Worm (Caenorhabditis elegans) whole organism, late embryonic: ENCODE data around the gene R04D3.2.

ENCODE experiments used
- C38D4.7 ChIP-seq: fragments of 200-800 bp; sonication (Bioruptor generic); optimal IDR thresholded peaks from 2 replicates; lab custom pipeline; 2018; ENCODE audit warnings: mild to moderate bottlenecking, missing genetic modification characterization, moderate library complexity, missing compliant biosample characterization
- F13H6.1 ChIP-seq: sonication (generic microtip); optimal IDR thresholded peaks from 2 replicates; lab custom pipeline; 2016; ENCODE audit warnings: missing genetic modification characterization, missing compliant biosample characterization
- K09A11.1 ChIP-seq: sonication (generic microtip); optimal IDR thresholded peaks from 2 replicates; lab custom pipeline; 2017; ENCODE audit warnings: antibody characterized with exemption, mild to moderate bottlenecking, missing genetic modification characterization, missing compliant biosample characterization; ENCODE audit not compliant: insufficient read depth
- T23F11.4 ChIP-seq: fragments of 200-800 bp; sonication (Bioruptor generic); optimal IDR thresholded peaks from 2 replicates; lab custom pipeline; 2018; ENCODE audit warnings: mild to moderate bottlenecking, missing genetic modification characterization, missing compliant biosample characterization
- Y22D7AL.16 ChIP-seq: sonication (generic microtip); optimal IDR thresholded peaks from 2 replicates; lab custom pipeline; 2016; ENCODE audit warnings: missing genetic modification characterization, missing compliant biosample characterization
- ahr-1 ChIP-seq: sonication (generic microtip); optimal IDR thresholded peaks from 2 replicates; lab custom pipeline; 2016; ENCODE audit warnings: missing genetic modification characterization, missing compliant biosample characterization
- ama-1 ChIP-seq: fragments of 150-350 bp; optimal IDR thresholded peaks from 2 replicates; lab custom pipeline; 2014
- ceh-18 ChIP-seq: sonication (generic microtip); optimal IDR thresholded peaks from 2 replicates; lab custom pipeline; 2016; ENCODE audit warnings: missing genetic modification characterization, missing compliant biosample characterization
- ceh-19 ChIP-seq: fragments of 200-800 bp; sonication (Bioruptor generic); optimal IDR thresholded peaks from 2 replicates; lab custom pipeline; 2018; ENCODE audit warnings: mild to moderate bottlenecking, missing genetic modification characterization, missing compliant biosample characterization
- ceh-2 ChIP-seq: sonication (generic microtip); optimal IDR thresholded peaks from 2 replicates; lab custom pipeline; 2016; ENCODE audit warnings: missing genotype, missing genetic modification characterization, missing compliant biosample characterization
- ceh-30 ChIP-seq: fragments of 150-350 bp; optimal IDR thresholded peaks from 2 replicates; lab custom pipeline; 2014; ENCODE audit warnings: missing biosample characterization, missing genetic modification characterization
- ceh-31 ChIP-seq: sonication (generic microtip); optimal IDR thresholded peaks from 2 replicates; lab custom pipeline; 2016; ENCODE audit warnings: missing genetic modification characterization, missing compliant biosample characterization
- ceh-45 ChIP-seq: fragments of 200-800 bp; sonication (Bioruptor generic); IDR thresholded peaks from 2 replicates; pipeline ENCODE4 v1.3.6; 2022; ENCODE audit warnings: missing genetic modification reagents, missing genetic modification characterization, missing compliant biosample characterization
- ceh-48 ChIP-seq: sonication (generic microtip); optimal IDR thresholded peaks from 2 replicates; lab custom pipeline; 2016; ENCODE audit warnings: missing genetic modification characterization, inconsistent platforms, missing compliant biosample characterization
- ceh-6 ChIP-seq: fragments of 200-800 bp; sonication (Bioruptor generic); optimal IDR thresholded peaks from 2 replicates; lab custom pipeline; 2018; ENCODE audit warnings: mild to moderate bottlenecking, missing genetic modification characterization, missing compliant biosample characterization
- ceh-9 ChIP-seq: sonication (generic microtip); optimal IDR thresholded peaks from 2 replicates; lab custom pipeline; 2016; ENCODE audit warnings: mild to moderate bottlenecking, missing genetic modification characterization, inconsistent platforms, missing compliant biosample characterization
- che-1 ChIP-seq: sonication (generic microtip); optimal IDR thresholded peaks from 2 replicates; lab custom pipeline; 2016; ENCODE audit warnings: mild to moderate bottlenecking, missing genetic modification characterization, missing compliant biosample characterization
- elt-4 ChIP-seq: sonication (generic microtip); optimal IDR thresholded peaks from 2 replicates; lab custom pipeline; 2016; ENCODE audit warnings: missing genetic modification characterization, missing compliant biosample characterization
- ets-4 ChIP-seq: sonication (generic microtip); optimal IDR thresholded peaks from 2 replicates; lab custom pipeline; 2016; ENCODE audit warnings: missing genetic modification characterization, missing compliant biosample characterization
- fax-1 ChIP-seq: sonication (generic microtip); optimal IDR thresholded peaks from 2 replicates; lab custom pipeline; 2016; ENCODE audit warnings: missing genotype, missing genetic modification characterization, missing compliant biosample characterization
- fkh-10 ChIP-seq: fragments of 150-350 bp; optimal IDR thresholded peaks from 2 replicates; lab custom pipeline; 2014; ENCODE audit warnings: missing biosample characterization, missing genetic modification reagents, missing genetic modification characterization
- gmeb-2 ChIP-seq: sonication (generic microtip); optimal IDR thresholded peaks from 2 replicates; lab custom pipeline; 2016; ENCODE audit warnings: missing genetic modification characterization, inconsistent platforms, missing compliant biosample characterization
- hlh-15 ChIP-seq: sonication (generic microtip); optimal IDR thresholded peaks from 2 replicates; lab custom pipeline; 2016; ENCODE audit warnings: missing genetic modification characterization, missing compliant biosample characterization
- hlh-6 ChIP-seq: sonication (generic microtip); optimal IDR thresholded peaks from 2 replicates; lab custom pipeline; 2016; ENCODE audit warnings: missing genotype, missing genetic modification characterization, missing compliant biosample characterization
- hlh-8 ChIP-seq: sonication (generic microtip); optimal IDR thresholded peaks from 2 replicates; lab custom pipeline; 2016; ENCODE audit warnings: missing genotype, missing genetic modification characterization, missing compliant biosample characterization
- mec-3 ChIP-seq: sonication (generic microtip); optimal IDR thresholded peaks from 2 replicates; lab custom pipeline; 2016; ENCODE audit warnings: borderline replicate concordance, missing genetic modification characterization, missing compliant biosample characterization
- nfya-1 ChIP-seq: sonication (generic microtip); optimal IDR thresholded peaks from 2 replicates; lab custom pipeline; 2017; ENCODE audit warnings: missing genetic modification characterization, mild to moderate bottlenecking, missing compliant biosample characterization, antibody characterized with exemption, moderate library complexity
- nhr-232 ChIP-seq: sonication (generic microtip); optimal IDR thresholded peaks from 2 replicates; lab custom pipeline; 2016; ENCODE audit warnings: missing genetic modification characterization, missing compliant biosample characterization
- npax-4 ChIP-seq: sonication (generic microtip); optimal IDR thresholded peaks from 2 replicates; lab custom pipeline; 2016; ENCODE audit warnings: missing genetic modification characterization, missing compliant biosample characterization
- pat-9 ChIP-seq: fragments of 200-800 bp; sonication (Bioruptor generic); optimal IDR thresholded peaks from 2 replicates; lab custom pipeline; 2018; ENCODE audit warnings: mild to moderate bottlenecking, missing genetic modification characterization, moderate library complexity, missing compliant biosample characterization
- pha-2 ChIP-seq: sonication (generic microtip); optimal IDR thresholded peaks from 2 replicates; lab custom pipeline; 2017; ENCODE audit warnings: mild to moderate bottlenecking, missing genetic modification characterization, missing compliant biosample characterization
- pha-4 ChIP-seq: fragments of 150-350 bp; optimal IDR thresholded peaks from 2 replicates; lab custom pipeline; 2018; ENCODE audit warnings: missing biosample characterization, missing genetic modification reagents, missing genetic modification characterization
- pqm-1 ChIP-seq: sonication (generic microtip); optimal IDR thresholded peaks from 2 replicates; lab custom pipeline; 2016; ENCODE audit warnings: missing genetic modification characterization, missing compliant biosample characterization
- rnt-1 ChIP-seq: sonication (generic microtip); optimal IDR thresholded peaks from 2 replicates; lab custom pipeline; 2016; ENCODE audit warnings: missing genetic modification characterization, missing compliant biosample characterization
- sdc-2 ChIP-seq: sonication (generic microtip); optimal IDR thresholded peaks from 2 replicates; lab custom pipeline; 2016; ENCODE audit warnings: missing genotype, missing genetic modification characterization, missing compliant biosample characterization
- sox-2 ChIP-seq: fragments of 200-800 bp; sonication (Bioruptor generic); IDR thresholded peaks from 2 replicates; pipeline ENCODE4 v1.3.6; 2022; ENCODE audit warnings: missing genetic modification reagents, missing genetic modification characterization, missing compliant biosample characterization
- sox-4 ChIP-seq: sonication (generic microtip); optimal IDR thresholded peaks from 2 replicates; lab custom pipeline; 2017; ENCODE audit warnings: mild to moderate bottlenecking, missing genetic modification characterization, inconsistent platforms, missing compliant biosample characterization
- tbx-2 ChIP-seq: sonication (generic microtip); optimal IDR thresholded peaks from 2 replicates; lab custom pipeline; 2016; ENCODE audit warnings: missing genetic modification characterization, missing compliant biosample characterization
- ttx-3 ChIP-seq: sonication (generic microtip); optimal IDR thresholded peaks from 2 replicates; lab custom pipeline; 2016; ENCODE audit warnings: missing genetic modification reagents, missing genetic modification characterization, missing compliant biosample characterization
- unc-3 ChIP-seq, 2 experiments: fragments of 200-800 bp in 1 of 2; sonication (Bioruptor generic) in 1 of 2; sonication (generic microtip) in 1 of 2; conservative IDR thresholded peaks in 1 of 2; optimal IDR thresholded peaks in 1 of 2; 2 replicates each; pipeline versions ENCODE4 v1.3.6 to Lab custom; 2016 to 2022; ENCODE audit warnings: missing compliant biosample characterization in 2 of 2, missing genetic modification characterization in 2 of 2, missing genetic modification reagents in 1 of 2
- unc-86 ChIP-seq: sonication (generic microtip); optimal IDR thresholded peaks from 2 replicates; lab custom pipeline; 2016; ENCODE audit warnings: missing genetic modification characterization, missing compliant biosample characterization
- zip-5 ChIP-seq: sonication (generic microtip); optimal IDR thresholded peaks from 2 replicates; lab custom pipeline; 2016; ENCODE audit warnings: missing genetic modification characterization, missing compliant biosample characterization
- ztf-16 ChIP-seq: sonication (generic microtip); optimal IDR thresholded peaks from 2 replicates; lab custom pipeline; 2017; ENCODE audit warnings: missing genetic modification characterization, missing compliant biosample characterization

The R04D3.2 gene

DNA sequence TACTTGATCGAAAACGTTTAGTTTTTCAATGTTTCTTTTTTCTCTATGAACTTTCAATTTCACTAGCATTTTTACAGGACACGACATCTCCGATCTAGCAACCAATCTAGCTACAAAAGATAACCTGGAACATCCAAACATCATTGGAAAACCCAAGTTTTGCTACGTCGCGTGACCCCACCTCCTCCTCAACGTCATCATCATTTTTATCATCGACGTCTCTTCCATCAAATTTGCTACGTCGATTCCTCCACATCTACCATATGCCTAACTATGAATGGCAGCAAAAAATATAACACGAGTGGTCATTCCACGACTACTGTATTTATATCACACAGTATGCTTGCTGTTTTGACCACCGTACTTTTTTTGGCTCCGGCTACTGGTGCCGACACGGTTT is 36.5 kb upstream of the R04D3.2 start, which contains the start of gene F46G10.2:
Gene F46G10.2, plus strand, starts transcription at position 78 of the 400 bp plus-strand sequence.
- TF ChIP-seq fax-1 (tag; lab: Kevin White, UChicago) (no peak), zip-5 (no peak), sdc-2 (tag; lab: Kevin White, UChicago) (no peak), ceh-2 (tag; lab: Kevin White, UChicago) (no peak), ceh-31 (no peak), Y22D7AL.16 (tag; lab: Kevin White, UChicago) (no peak), K09A11.1 (tag; lab: Kevin White, UChicago) (no peak), tbx-2 (no peak), fkh-10 (GFP tag; lab: Kevin White, UChicago) (no peak), hlh-6 (tag; lab: Kevin White, UChicago) (no peak), pat-9 (no peak), pha-4 (tag; lab: Kevin White, UChicago) (no peak), T23F11.4 (GFP tag; lab: Kevin White, UChicago) (no peak), hlh-8 (tag; lab: Kevin White, UChicago) (no peak)

DNA sequence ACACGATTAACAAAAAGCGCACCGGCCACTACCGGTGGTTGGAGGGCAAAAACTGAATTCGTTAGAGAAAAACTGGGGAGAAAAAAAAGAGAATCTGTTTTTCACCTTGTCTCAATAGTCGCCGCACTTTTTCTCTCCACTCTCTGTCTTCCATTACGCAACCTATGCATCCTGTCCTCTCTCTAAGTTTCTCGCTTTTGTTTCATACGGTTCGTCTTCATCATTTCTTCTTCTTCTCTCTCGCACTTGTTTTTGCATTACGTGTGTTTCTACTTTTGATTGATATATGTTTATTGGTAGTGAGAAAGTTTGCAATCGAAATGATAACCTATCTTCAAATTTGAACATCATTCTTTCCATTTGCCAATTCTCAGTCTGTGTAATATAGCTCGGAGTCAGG is 34.1 kb upstream of the R04D3.2 start:
- peak; percentile 22 for TF ChIP-seq ceh-18
- TF ChIP-seq pha-4 (tag; lab: Kevin White, UChicago) = no peak
- TF ChIP-seq, all 69 proteins: peak for 1

DNA sequence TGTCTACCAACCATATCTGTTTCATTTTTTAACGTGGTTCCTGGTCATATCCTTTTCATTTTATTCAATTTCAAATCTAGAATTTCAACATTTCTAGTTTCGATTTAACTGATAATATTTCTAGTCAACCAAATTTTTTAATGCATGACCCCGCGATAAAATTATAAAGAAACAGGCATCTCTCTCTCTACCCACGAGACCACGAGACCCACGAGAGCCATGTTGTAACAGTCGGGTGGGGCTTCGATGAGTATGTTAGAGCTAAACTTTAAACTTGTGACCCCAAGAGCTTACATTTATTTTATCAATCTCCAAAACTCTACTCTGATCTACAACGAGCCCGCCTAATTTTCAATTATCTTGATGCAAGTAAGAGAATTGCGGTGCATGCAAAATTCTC is 31.9 kb upstream of the R04D3.2 start:
- no peak for TF ChIP-seq C38D4.7 (GFP tag; lab: Kevin White, UChicago)
- no peak for TF ChIP-seq ceh-45 (GFP tag; lab: Robert Waterston, UW)
- no peak for TF ChIP-seq sox-4
- no peak for TF ChIP-seq pha-4 (tag; lab: Kevin White, UChicago)
- TF ChIP-seq pat-9 = no peak
- no peak for TF ChIP-seq ceh-6 (GFP tag; lab: Kevin White, UChicago)
- no peak for TF ChIP-seq sdc-2 (tag; lab: Kevin White, UChicago)
- TF ChIP-seq, all 69 proteins: peak for 0

DNA sequence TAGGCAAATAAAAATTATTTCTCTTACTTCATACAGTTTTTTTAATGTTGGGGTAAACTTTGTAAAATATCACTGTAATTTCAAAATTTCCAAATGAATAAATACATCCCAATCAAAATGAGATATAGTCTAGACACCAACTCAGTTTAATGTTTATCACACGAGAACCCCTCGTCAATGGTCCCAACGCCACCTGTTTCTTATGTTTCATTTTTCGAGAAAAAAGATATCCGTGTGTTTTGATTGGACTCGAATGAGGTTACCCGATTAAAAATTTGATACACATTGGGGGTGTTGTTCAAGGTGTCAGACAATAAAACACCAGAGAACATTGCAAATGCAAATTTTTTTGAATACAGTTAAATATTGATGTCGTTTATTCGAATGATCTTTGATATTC is 31.1 kb upstream of the R04D3.2 start:
- no peak for TF ChIP-seq gmeb-2 (tag; lab: Kevin White, UChicago)
- no peak for TF ChIP-seq ceh-9 (tag; lab: Kevin White, UChicago)
- TF ChIP-seq pha-2 (tag; lab: Kevin White, UChicago) = no peak
- TF ChIP-seq nhr-232 (tag; lab: Kevin White, UChicago) = no peak
- no peak for TF ChIP-seq pqm-1
- no peak for TF ChIP-seq sox-2 (GFP tag; lab: Robert Waterston, UW)
- no peak for TF ChIP-seq rnt-1 (tag; lab: Kevin White, UChicago)
- no peak for TF ChIP-seq che-1 (tag; lab: Kevin White, UChicago)
- no peak for TF ChIP-seq elt-4 (tag; lab: Kevin White, UChicago)
- TF ChIP-seq unc-86 (tag; lab: Kevin White, UChicago) = no peak
- no peak for TF ChIP-seq mec-3 (tag; lab: Kevin White, UChicago)
- no peak for TF ChIP-seq ttx-3 (tag; lab: Kevin White, UChicago)

DNA sequence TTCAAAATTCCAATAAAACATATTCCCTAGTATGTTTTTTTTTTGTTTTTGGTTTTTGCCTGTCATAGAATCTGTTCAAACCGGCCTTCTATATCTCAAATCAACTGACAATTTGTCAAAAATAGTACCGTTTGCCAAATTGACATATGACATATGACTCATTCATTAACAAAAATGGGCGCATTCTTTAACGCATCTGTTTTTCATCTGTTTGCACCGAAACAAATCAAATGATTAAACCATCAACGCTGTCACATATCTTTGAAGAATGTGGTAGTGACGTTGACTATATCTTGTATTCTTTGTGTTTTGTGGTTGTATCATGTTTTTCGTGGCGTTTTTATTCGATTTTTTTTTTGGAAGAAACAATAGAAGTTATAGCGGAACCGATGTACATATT is 28.7 kb upstream of the R04D3.2 start:
- TF ChIP-seq F13H6.1 (tag; lab: Kevin White, UChicago) (no peak), nfya-1 (tag; lab: Kevin White, UChicago) (no peak), ceh-19 (GFP tag; lab: Kevin White, UChicago) (no peak), unc-86 (tag; lab: Kevin White, UChicago) (no peak), ets-4 (no peak), ceh-48 (tag; lab: Kevin White, UChicago) (no peak), ceh-30 (tag; lab: Kevin White, UChicago) (no peak), ahr-1 (tag; lab: Kevin White, UChicago) (no peak), ztf-16 (tag; lab: Kevin White, UChicago) (no peak), fax-1 (tag; lab: Kevin White, UChicago) (no peak), hlh-15 (no peak), ceh-31 (no peak), ceh-9 (tag; lab: Kevin White, UChicago) (no peak), unc-3 (GFP tag; conservative IDR thresholded peaks at IDR 0.05; lab: Robert Waterston, UW) (no peak), unc-3 (tag; optimal IDR thresholded peaks at IDR 0.05; lab: Kevin White, UChicago) (no peak), ama-1 (lab: Kevin White, UChicago) (no peak), mec-3 (tag; lab: Kevin White, UChicago) (no peak), npax-4 (no peak), Y22D7AL.16 (tag; lab: Kevin White, UChicago) (no peak), pha-4 (tag; lab: Kevin White, UChicago) (no peak)
